Fruit fly (Drosophila melanogaster): Measurements from ENCODE around the gene Uch-L5.
A peak's percentile ranks its signal among the peaks of the same experiment; 100 is the strongest.

Gene Uch-L5

DNA sequence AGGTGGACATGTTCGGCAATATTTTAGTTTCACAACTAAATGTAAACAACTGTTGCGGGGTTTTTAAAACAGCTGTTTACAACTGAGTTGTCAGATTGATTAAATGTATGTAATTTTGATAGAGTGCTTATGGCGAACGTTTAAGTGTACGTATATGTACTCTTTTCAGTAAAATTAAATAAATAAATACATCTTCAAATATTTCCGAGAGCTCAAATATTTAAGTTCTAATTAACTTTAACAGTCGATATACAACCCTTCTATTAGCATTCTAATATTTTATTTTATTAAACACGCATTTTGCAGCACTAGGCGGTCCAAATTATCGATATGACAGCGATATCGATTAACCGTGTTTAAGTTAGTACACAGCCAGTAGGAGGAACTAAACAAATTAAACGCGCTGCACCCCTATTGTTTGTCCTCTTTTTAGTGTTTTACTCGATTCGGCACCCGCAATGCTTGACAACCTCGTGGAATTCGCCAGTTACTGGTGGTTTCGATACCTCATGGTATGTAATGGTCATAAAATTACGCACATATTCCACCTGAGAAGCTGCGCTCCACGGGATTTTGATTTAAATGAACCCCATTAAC, 25.1 kb downstream of the Uch-L5 start, which contains the start of the genes CG3448 and ghi (continued):
- TF ChIP-seq chinmo (GFP tag; IDR thresholded peaks at IDR 0.05; ENCODE audit: partially characterized antibody) (peak; percentile 80; the same call in 3 of the 4 replicates), CG4282 (GFP tag; optimal IDR thresholded peaks at IDR 0.05) (no peak), kah (GFP tag; optimal IDR thresholded peaks at IDR 0.05) (peak; percentile 32), so (GFP tag; IDR thresholded peaks at IDR 0.05) (no peak), D (optimal IDR thresholded peaks at IDR 0.05) (no peak), D (GFP tag; optimal IDR thresholded peaks at IDR 0.05) (peak; percentile 37), CG31441 (GFP tag; IDR thresholded peaks at IDR 0.05) (peak; percentile 77), ttk (GFP tag; IDR thresholded peaks at IDR 0.05) (peak; percentile 42; the same call in 1 of the 2 replicates), CG31388 (GFP tag; optimal IDR thresholded peaks at IDR 0.05) (no peak), usp (GFP tag; optimal IDR thresholded peaks at IDR 0.05) (no peak), CG12942 (GFP tag; optimal IDR thresholded peaks at IDR 0.05) (no peak), CG3726 (GFP tag; IDR thresholded peaks at IDR 0.05) (no peak), CoRest (tag; optimal IDR thresholded peaks at IDR 0.05) (peak; percentile 54), row (GFP tag; IDR thresholded peaks at IDR 0.05) (peak; percentile 57; the same call in 2 of the 3 replicates), nom (GFP tag; optimal IDR thresholded peaks at IDR 0.05) (peak; percentile 46), CG13775 (GFP tag; optimal IDR thresholded peaks at IDR 0.05) (peak; percentile 18), nmo (GFP tag; optimal IDR thresholded peaks at IDR 0.05) (peak; percentile 55), Atf6 (GFP tag; IDR thresholded peaks at IDR 0.05) (no peak), NC2β (GFP tag; optimal IDR thresholded peaks at IDR 0.05) (no peak), CG30403 (GFP tag; optimal IDR thresholded peaks at IDR 0.05) (peak; percentile 76), her (GFP tag; optimal IDR thresholded peaks at IDR 0.05) (no peak), schlank (tag; optimal IDR thresholded peaks at IDR 0.05) (no peak), lmd (GFP tag; IDR thresholded peaks at IDR 0.05) (peak; percentile 73), Abd-B (GFP tag; optimal IDR thresholded peaks at IDR 0.05) (peak; percentile 73), CG13894 (tag; optimal IDR thresholded peaks at IDR 0.05) (peak; percentile 78), sob (GFP tag; IDR thresholded peaks at IDR 0.05) (peak; percentile 83), pan (optimal IDR thresholded peaks at IDR 0.05) (no peak), pan (GFP tag; optimal IDR thresholded peaks at IDR 0.05 in 1 of 2, IDR thresholded peaks at IDR 0.05 in 1 of 2) (peak in 1 of 2 experiments; percentile 55), dpn (GFP tag; optimal IDR thresholded peaks at IDR 0.05) (peak; percentile 56 to 63), lov (optimal IDR thresholded peaks at IDR 0.05) (no peak), lov (GFP tag; IDR thresholded peaks at IDR 0.05) (no peak), cas (GFP tag; IDR thresholded peaks at IDR 0.05) (no peak), TFAM (GFP tag; optimal IDR thresholded peaks at IDR 0.05) (no peak), CG7556 (GFP tag; optimal IDR thresholded peaks at IDR 0.05) (peak; percentile 62), CG32772 (GFP tag; IDR thresholded peaks at IDR 0.05) (no peak), vvl (GFP tag; IDR thresholded peaks at IDR 0.05) (peak; percentile 55), CG11504 (tag; optimal IDR thresholded peaks at IDR 0.05) (peak; percentile 71), CG6654 (GFP tag; optimal IDR thresholded peaks at IDR 0.05) (no peak), CG32532 (GFP tag; IDR thresholded peaks at IDR 0.05) (no peak; the same call in 1 of the 2 replicates), en (GFP tag; optimal IDR thresholded peaks at IDR 0.05) (no peak), Bgb (GFP tag; IDR thresholded peaks at IDR 0.05; ENCODE audit: partially characterized antibody) (peak; percentile 75), Lhr (GFP tag; optimal IDR thresholded peaks at IDR 0.05) (peak; percentile 13), nau (GFP tag; optimal IDR thresholded peaks at IDR 0.05) (no peak), Blimp-1 (GFP tag; optimal IDR thresholded peaks at IDR 0.05) (peak; percentile 65), ken (GFP tag; IDR thresholded peaks at IDR 0.05) (no peak), CG4360 (GFP tag; IDR thresholded peaks at IDR 0.05) (no peak), CG34376 (GFP tag; optimal IDR thresholded peaks at IDR 0.05) (peak; percentile 61), bigmax (GFP tag; optimal IDR thresholded peaks at IDR 0.05) (no peak), CG11085 (GFP tag; IDR thresholded peaks at IDR 0.05) (peak; percentile 19; the same call in 1 of the 2 replicates), emc (GFP tag; optimal IDR thresholded peaks at IDR 0.05) (no peak), jigr1 (GFP tag; IDR thresholded peaks at IDR 0.05) (no peak)
